Worm (Caenorhabditis elegans): ENCODE results near the gene nspc-5.

ce11 chrX:8495005-8495404 is 43.5 kb upstream of the nspc-5 start, which contains the start of gene T01B10.5:
- TF ChIP-seq snpc-4 (GFP tag; optimal IDR thresholded peaks at IDR 0.05) (no peak), snpc-4 (tag; optimal IDR thresholded peaks at IDR 0.05) (no peak), chd-7 (tag; optimal IDR thresholded peaks at IDR 0.05) (no peak), let-526 (GFP tag; IDR thresholded peaks at IDR 0.05) (no peak), ztf-3 (GFP tag; optimal IDR thresholded peaks at IDR 0.05) (no peak), let-607 (tag; optimal IDR thresholded peaks at IDR 0.05) (no peak), lin-35 (GFP tag; optimal IDR thresholded peaks at IDR 0.05) (no peak), nfya-2 (GFP tag; IDR thresholded peaks at IDR 0.05) (no peak), nhr-90 (tag; optimal IDR thresholded peaks at IDR 0.05) (no peak), tlf-1 (GFP tag; optimal IDR thresholded peaks at IDR 0.05) (no peak)
